Worm (Caenorhabditis elegans) whole organism, L3 larva: ENCODE measurements around the gene sip-1.
A peak's percentile ranks its signal among the peaks of the same experiment; 100 is the strongest.

ENCODE experiments used
- R02D3.7 ChIP-seq: fragments of 150-350 bp; optimal IDR thresholded peaks from 2 replicates; lab custom pipeline; 2014; ENCODE audit warnings: missing biosample characterization, missing genetic modification characterization
- aly-2 ChIP-seq: fragments of 150-350 bp; optimal IDR thresholded peaks from 2 replicates; lab custom pipeline; 2014; ENCODE audit warnings: missing biosample characterization, missing genetic modification characterization
- ama-1 ChIP-seq: fragments of 150-350 bp; optimal IDR thresholded peaks from 2 replicates; lab custom pipeline; 2018
- ceh-28 ChIP-seq: fragments of 150-350 bp; optimal IDR thresholded peaks from 2 replicates; lab custom pipeline; 2014; ENCODE audit warnings: missing biosample characterization, missing genetic modification reagents, missing genetic modification characterization
- egl-5 ChIP-seq: fragments of 150-350 bp; optimal IDR thresholded peaks from 2 replicates; lab custom pipeline; 2017; ENCODE audit warnings: missing biosample characterization, missing genetic modification reagents, missing genetic modification characterization, inconsistent platforms
- elt-1 ChIP-seq: fragments of 150-350 bp; optimal IDR thresholded peaks from 2 replicates; lab custom pipeline; 2014; ENCODE audit warnings: missing biosample characterization, missing genetic modification characterization
- elt-2 ChIP-seq: sonication (generic microtip); optimal IDR thresholded peaks from 2 replicates; lab custom pipeline; 2016; ENCODE audit warnings: missing genetic modification reagents, mild to moderate bottlenecking, missing genetic modification characterization, missing compliant biosample characterization
- elt-3 ChIP-seq, 3 experiments: fragments of 150-350 bp in 1 of 3; sonication (generic microtip) in 2 of 3; optimal IDR thresholded peaks; 2 replicates in 2 of 3; 4 replicates in 1 of 3; lab custom pipeline; 2014 to 2017; ENCODE audit warnings: missing biosample characterization in 3 of 3, missing genetic modification characterization in 3 of 3
- eor-1 ChIP-seq, 2 experiments: fragments of 150-350 bp; optimal IDR thresholded peaks; 2 replicates each; lab custom pipeline; 2014 to 2018; ENCODE audit warnings: missing biosample characterization in 2 of 2, missing genetic modification characterization in 2 of 2
- fos-1 ChIP-seq: fragments of 150-350 bp; optimal IDR thresholded peaks from 2 replicates; lab custom pipeline; 2014; ENCODE audit warnings: missing biosample characterization, missing genetic modification characterization
- hmg-11 ChIP-seq: sonication (generic microtip); optimal IDR thresholded peaks from 2 replicates; lab custom pipeline; 2016; ENCODE audit warnings: missing genetic modification characterization, missing compliant biosample characterization
- jun-1 ChIP-seq: fragments of 150-350 bp; optimal IDR thresholded peaks from 2 replicates; lab custom pipeline; 2014; ENCODE audit warnings: missing biosample characterization, missing genetic modification reagents, missing genetic modification characterization
- lin-15B ChIP-seq: fragments of 150-350 bp; optimal IDR thresholded peaks from 2 replicates; lab custom pipeline; 2014; ENCODE audit warnings: missing biosample characterization, missing genetic modification characterization
- lin-39 ChIP-seq: fragments of 150-350 bp; optimal IDR thresholded peaks from 2 replicates; lab custom pipeline; 2018; ENCODE audit warnings: missing biosample characterization, missing genetic modification reagents, missing genetic modification characterization
- nfya-1 ChIP-seq: sonication (generic microtip); optimal IDR thresholded peaks from 2 replicates; lab custom pipeline; 2017; ENCODE audit warnings: missing genetic modification characterization, mild to moderate bottlenecking, missing compliant biosample characterization, antibody characterized with exemption, moderate library complexity; ENCODE audit not compliant: insufficient read depth
- nhr-11 ChIP-seq: fragments of 150-350 bp; optimal IDR thresholded peaks from 2 replicates; lab custom pipeline; 2014; ENCODE audit warnings: missing biosample characterization, missing genetic modification characterization
- nhr-23 ChIP-seq: fragments of 150-350 bp; optimal IDR thresholded peaks from 2 replicates; lab custom pipeline; 2014; ENCODE audit warnings: missing biosample characterization, missing genetic modification reagents, missing genetic modification characterization
- nhr-237 ChIP-seq: fragments of 150-350 bp; optimal IDR thresholded peaks from 2 replicates; lab custom pipeline; 2014; ENCODE audit warnings: missing biosample characterization, missing genetic modification characterization
- nhr-25 ChIP-seq: sonication (generic microtip); optimal IDR thresholded peaks from 2 replicates; lab custom pipeline; 2017; ENCODE audit warnings: missing biosample characterization, missing genetic modification characterization
- nhr-28 ChIP-seq: fragments of 150-350 bp; optimal IDR thresholded peaks from 2 replicates; lab custom pipeline; 2014; ENCODE audit warnings: missing biosample characterization, missing genetic modification characterization
- nhr-43 ChIP-seq: sonication (generic microtip); optimal IDR thresholded peaks from 2 replicates; lab custom pipeline; 2016; ENCODE audit warnings: mild to moderate bottlenecking, missing genetic modification characterization, missing compliant biosample characterization; ENCODE audit not compliant: poor library complexity, severe bottlenecking
- nhr-67 ChIP-seq: fragments of 150-350 bp; optimal IDR thresholded peaks from 2 replicates; lab custom pipeline; 2014; ENCODE audit warnings: missing biosample characterization, missing genetic modification characterization
- nhr-76 ChIP-seq: fragments of 150-350 bp; sonication (generic microtip); optimal IDR thresholded peaks from 5 replicates; lab custom pipeline; 2014; ENCODE audit warnings: missing biosample characterization, missing genetic modification characterization
- pha-4 ChIP-seq: fragments of 150-350 bp; optimal IDR thresholded peaks from 2 replicates; lab custom pipeline; 2014; ENCODE audit warnings: missing biosample characterization, missing genetic modification reagents, missing genetic modification characterization
- pqm-1 ChIP-seq: fragments of 150-350 bp; optimal IDR thresholded peaks from 2 replicates; lab custom pipeline; 2017; ENCODE audit warnings: missing biosample characterization, missing genetic modification characterization, inconsistent platforms
- snpc-4 ChIP-seq: fragments of 150-350 bp; optimal IDR thresholded peaks from 2 replicates; lab custom pipeline; 2014; ENCODE audit warnings: missing biosample characterization, missing genetic modification characterization
- zag-1 ChIP-seq: fragments of 150-350 bp; optimal IDR thresholded peaks from 2 replicates; lab custom pipeline; 2014; ENCODE audit warnings: missing biosample characterization, missing genetic modification characterization
- ztf-4 ChIP-seq: fragments of 150-350 bp; optimal IDR thresholded peaks from 2 replicates; lab custom pipeline; 2014; ENCODE audit warnings: missing biosample characterization, missing genetic modification characterization

sip-1 gene

ce11 chrIII:10534191-10534590 is 27.6 kb upstream of the sip-1 start (continued):
- TF ChIP-seq lin-15B (no peak), ztf-4 (tag; lab: Kevin White, UChicago) (no peak), nhr-28 (tag; lab: Kevin White, UChicago) (no peak), nhr-67 (tag; lab: Kevin White, UChicago) (no peak), R02D3.7 (tag; lab: Kevin White, UChicago) (no peak), pha-4 (tag; lab: Kevin White, UChicago) (no peak), aly-2 (tag; lab: Kevin White, UChicago) (no peak), fos-1 (no peak)

DNA sequence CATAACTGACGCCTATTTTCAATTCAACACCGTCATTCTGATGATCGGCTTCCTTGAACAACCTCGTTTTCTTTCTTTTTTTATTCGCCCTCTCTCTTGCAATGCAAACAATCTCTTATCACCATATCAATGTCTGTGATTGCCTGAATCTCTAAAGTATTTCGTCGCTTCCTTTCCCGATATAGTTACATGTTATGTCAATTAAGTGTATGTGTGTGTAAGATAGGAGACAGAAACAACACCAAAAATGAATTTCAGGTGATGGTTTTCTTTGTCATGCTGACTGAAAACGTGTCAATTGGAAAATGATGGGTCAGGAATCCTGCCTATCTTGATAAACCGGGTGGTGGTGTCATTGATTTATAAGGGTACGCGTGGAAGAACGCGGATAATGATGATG is 26.7 kb upstream of the sip-1 start:
- TF ChIP-seq nfya-1 (tag; lab: Kevin White, UChicago): peak; percentile 22
- TF ChIP-seq jun-1 (tag; lab: Kevin White, UChicago): peak; percentile 59
- peak; percentile 57 for TF ChIP-seq nhr-25 (tag; lab: Kevin White, UChicago)
- no peak for TF ChIP-seq nhr-67 (tag; lab: Kevin White, UChicago)
- no peak for TF ChIP-seq R02D3.7 (tag; lab: Kevin White, UChicago)
- no peak for TF ChIP-seq ama-1 (lab: Kevin White, UChicago)
- TF ChIP-seq nhr-43 (tag; lab: Kevin White, UChicago): peak; percentile 40
- peak; percentile 16 for TF ChIP-seq fos-1
- peak; percentile 22 for TF ChIP-seq ceh-28
- no peak for TF ChIP-seq nhr-237 (tag; lab: Kevin White, UChicago)
- TF ChIP-seq elt-3 (tag; optimal IDR thresholded peaks at IDR 0.05; lab: Kevin White, UChicago): peak in 2 of 3 experiments; percentile 32 to 77
- TF ChIP-seq nhr-23 (tag; lab: Kevin White, UChicago): peak; percentile 43
- TF ChIP-seq pqm-1 (tag; lab: Kevin White, UChicago): peak; percentile 94
- peak; percentile 95 for TF ChIP-seq elt-2

DNA sequence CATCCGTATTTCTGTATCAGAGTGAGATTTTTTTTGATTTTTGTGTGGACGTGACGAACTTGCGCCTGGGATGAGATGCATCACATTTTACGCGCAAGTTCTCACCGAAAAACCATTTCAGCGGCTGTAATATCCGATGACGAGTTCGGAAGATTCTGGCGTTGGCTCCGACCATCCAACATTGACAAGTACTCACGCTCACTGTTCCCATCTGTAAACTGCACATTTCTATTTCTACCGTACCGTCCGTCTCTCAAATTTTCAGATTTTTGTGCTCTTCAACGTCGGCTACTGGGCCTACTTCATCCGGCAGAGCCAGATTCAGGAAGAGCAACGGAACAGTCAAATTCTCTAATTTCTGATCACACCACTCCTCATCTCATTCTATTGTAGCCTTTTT is 20.8 kb upstream of the sip-1 start:
- no peak for TF ChIP-seq nhr-76 (tag; lab: Kevin White, UChicago)
- no peak for TF ChIP-seq eor-1 (tag; optimal IDR thresholded peaks at IDR 0.05; lab: Kevin White, UChicago)

ce11 chrIII:10525927-10526326 is 19.3 kb upstream of the sip-1 start:
- TF ChIP-seq hmg-11: no peak
- TF ChIP-seq nfya-1 (tag; lab: Kevin White, UChicago): peak; percentile 41
- TF ChIP-seq nhr-11 (tag; lab: Kevin White, UChicago): peak; percentile 50
- TF ChIP-seq lin-39 (tag; lab: Kevin White, UChicago): peak; percentile 76
- TF ChIP-seq egl-5 (tag; lab: Kevin White, UChicago): peak; percentile 34
- TF ChIP-seq, all 47 proteins: peak for 4

DNA sequence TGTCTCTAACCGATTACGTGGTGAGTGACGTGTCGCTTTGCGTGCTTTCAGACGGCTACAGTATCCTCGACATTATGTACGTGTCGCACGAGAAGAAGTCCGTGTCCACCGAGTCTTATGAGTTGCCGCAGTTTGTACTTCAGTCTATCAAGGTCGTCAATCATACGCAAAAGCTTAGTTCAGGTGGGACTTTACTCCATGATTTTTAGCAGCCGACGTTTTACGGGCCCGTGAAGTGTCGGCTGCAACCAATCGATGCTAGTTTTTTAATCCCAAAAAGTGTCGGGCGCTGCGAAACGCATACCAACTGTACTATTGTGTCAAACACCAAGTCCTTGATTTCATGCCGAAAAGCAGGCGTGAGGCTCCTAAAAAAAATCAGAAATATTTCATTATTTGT is 18.2 kb upstream of the sip-1 start:
- TF ChIP-seq snpc-4 (tag; lab: Kevin White, UChicago): peak; percentile 60
- TF ChIP-seq nhr-237 (tag; lab: Kevin White, UChicago): no peak

- TF ChIP-seq elt-1 (tag; lab: Kevin White, UChicago): peak; percentile 64
- TF ChIP-seq elt-2: no peak
Measured at ce11 chrIII:10523025-10523424, 16.4 kb upstream of the sip-1 start.

- no peak for TF ChIP-seq jun-1 (tag; lab: Kevin White, UChicago)
- no peak for TF ChIP-seq nhr-237 (tag; lab: Kevin White, UChicago)
- TF ChIP-seq pha-4 (tag; lab: Kevin White, UChicago): no peak
Measured at ce11 chrIII:10521219-10521618, 14.6 kb upstream of the sip-1 start.

DNA sequence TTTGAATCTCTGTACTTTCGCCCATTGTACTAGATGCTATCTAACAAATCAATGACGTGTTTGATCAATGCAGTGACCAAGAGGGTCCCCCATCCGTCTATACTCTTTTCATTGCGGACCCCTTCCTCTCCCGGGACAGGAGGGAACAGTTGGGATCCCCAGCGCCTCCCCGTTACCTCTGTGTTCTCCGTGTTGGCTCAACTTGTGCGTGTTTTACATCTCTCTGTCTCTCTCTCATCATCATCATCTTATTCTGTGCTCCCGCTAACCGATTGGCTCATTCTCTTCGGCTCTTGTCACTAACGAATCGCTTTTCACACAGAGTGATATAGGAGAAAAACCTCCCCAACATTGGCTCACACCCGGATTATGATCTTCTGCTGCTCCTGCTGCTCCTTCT is 13.9 kb upstream of the sip-1 start, which contains the start of gene unc-49:
Gene unc-49, plus strand, starts transcription at position 240 of the 400 bp plus-strand sequence.
- TF ChIP-seq egl-5 (tag; lab: Kevin White, UChicago) (peak; percentile 33), lin-15B (no peak), zag-1 (tag; lab: Kevin White, UChicago) (no peak), nfya-1 (tag; lab: Kevin White, UChicago) (peak; percentile 43)
